Fruit fly (Drosophila melanogaster) S2 (cell line): ENCODE data around the gene scf.

Source experiments
- CG8478 ChIP-seq: fragments of >200 bp; optimal IDR thresholded peaks from 2 replicates; lab custom pipeline; 2018
- CTCF ChIP-seq, 2 experiments: fragments of >200 bp; optimal IDR thresholded peaks; 2 replicates each; lab custom pipeline; 2018

DNA sequence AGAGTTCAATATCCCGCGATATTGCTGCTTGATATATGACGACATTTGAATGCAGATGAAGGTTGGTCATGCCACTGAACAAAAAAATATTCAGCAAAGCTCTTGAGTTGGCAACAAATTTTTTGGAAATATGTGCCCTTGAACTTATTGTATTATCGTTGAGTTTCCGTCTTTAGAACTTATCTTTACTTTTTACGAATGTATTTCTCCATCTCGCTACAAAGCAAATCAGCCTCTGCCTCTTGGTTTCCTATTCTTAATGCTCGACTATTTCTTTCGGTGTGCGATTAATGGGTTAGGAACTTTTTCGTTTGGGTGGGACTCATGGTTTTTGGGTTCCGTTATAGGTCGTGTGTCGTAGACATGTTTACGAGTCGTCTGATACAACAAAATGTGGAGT, 24.7 kb downstream of the scf start:
- no peak for TF ChIP-seq CTCF (optimal IDR thresholded peaks at IDR 0.05; lab: Kevin White, UChicago)
- TF ChIP-seq CG8478 (lab: Kevin White, UChicago) = no peak
